Fruit fly (Drosophila melanogaster) whole organism, pupa: Measurements from ENCODE around the gene CG10026.

Experiments
- CG12605 ChIP-seq: fragments of 200-800 bp; sonication (Bioruptor generic); IDR thresholded peaks from 2 replicates; pipeline ENCODE4 v1.3.6; 2022; ENCODE audit warnings: missing biosample characterization, missing genetic modification characterization
- CG13204 ChIP-seq: fragments of 200-800 bp; sonication (Bioruptor generic); optimal IDR thresholded peaks from 2 replicates; lab custom pipeline; 2018; ENCODE audit warnings: missing biosample characterization, mild to moderate bottlenecking, missing genetic modification characterization, moderate library complexity
- D1 ChIP-seq: fragments of 200-800 bp; sonication (Bioruptor generic); optimal IDR thresholded peaks from 2 replicates; lab custom pipeline; 2018; ENCODE audit warnings: missing biosample characterization, mild to moderate bottlenecking, missing genetic modification characterization, moderate library complexity
- Pif1A ChIP-seq: fragments of 200-800 bp; sonication (Bioruptor generic); optimal IDR thresholded peaks from 3 replicates; lab custom pipeline; 2016; ENCODE audit warnings: missing biosample characterization, missing genetic modification characterization
- Pif1B ChIP-seq: fragments of 200-800 bp; sonication (Bioruptor generic); optimal IDR thresholded peaks from 3 replicates; lab custom pipeline; 2016; ENCODE audit warnings: missing biosample characterization, missing genetic modification characterization
- gl ChIP-seq: fragments of 200-800 bp; sonication (Bioruptor generic); optimal IDR thresholded peaks from 2 replicates; lab custom pipeline; 2018; ENCODE audit warnings: missing biosample characterization, mild to moderate bottlenecking, missing genetic modification characterization

DNA sequence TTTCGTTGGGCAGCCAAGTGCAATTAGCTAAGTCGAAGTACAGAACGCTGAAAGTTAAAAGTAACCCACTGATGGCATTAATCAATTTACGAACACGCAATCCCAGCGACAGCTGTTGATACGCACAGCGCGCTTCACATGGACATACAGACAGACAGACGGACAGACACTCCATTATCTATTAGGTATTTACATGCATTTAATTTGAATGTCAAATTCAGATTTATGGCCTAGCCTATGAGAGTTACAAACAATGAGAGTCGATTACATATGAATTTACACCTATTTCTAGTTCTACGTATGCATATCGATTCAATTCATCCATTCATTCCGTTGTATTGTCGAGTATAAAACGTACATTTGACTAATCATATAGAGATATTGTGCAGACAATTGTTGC lies 11.4 kb upstream of the CG10026 start, which contains the start of gene CG10237:
- TF ChIP-seq CG13204 (GFP tag; lab: Kevin White, UChicago) = no peak
- no peak for TF ChIP-seq Pif1B (GFP tag; lab: Kevin White, UChicago)
- TF ChIP-seq gl (tag; lab: Kevin White, UChicago) = no peak
- TF ChIP-seq CG12605 (GFP tag; lab: Robert Waterston, UW) = no peak
- TF ChIP-seq Pif1A (GFP tag; lab: Kevin White, UChicago) = no peak
- TF ChIP-seq D1 (tag; lab: Kevin White, UChicago) = no peak
